Worm (Caenorhabditis elegans) whole organism, late embryonic: ENCODE measurements around the gene gsnl-1.
A peak's percentile ranks its signal among the peaks of the same experiment; 100 is the strongest.

Source experiments
- C08G9.2 ChIP-seq: sonication (generic microtip); optimal IDR thresholded peaks from 2 replicates; lab custom pipeline; 2016; ENCODE audit warnings: mild to moderate bottlenecking, missing genetic modification characterization, moderate library complexity, missing compliant biosample characterization
- C38D4.7 ChIP-seq: fragments of 200-800 bp; sonication (Bioruptor generic); optimal IDR thresholded peaks from 2 replicates; lab custom pipeline; 2018; ENCODE audit warnings: mild to moderate bottlenecking, missing genetic modification characterization, moderate library complexity, missing compliant biosample characterization
- K09A11.1 ChIP-seq: sonication (generic microtip); optimal IDR thresholded peaks from 2 replicates; lab custom pipeline; 2017; ENCODE audit warnings: antibody characterized with exemption, mild to moderate bottlenecking, missing genetic modification characterization, missing compliant biosample characterization; ENCODE audit not compliant: insufficient read depth
- ahr-1 ChIP-seq: sonication (generic microtip); optimal IDR thresholded peaks from 2 replicates; lab custom pipeline; 2016; ENCODE audit warnings: missing genetic modification characterization, missing compliant biosample characterization
- ceh-14 ChIP-seq: sonication (generic microtip); optimal IDR thresholded peaks from 2 replicates; lab custom pipeline; 2016; ENCODE audit warnings: missing genotype, missing genetic modification characterization, missing compliant biosample characterization
- ceh-2 ChIP-seq: sonication (generic microtip); optimal IDR thresholded peaks from 2 replicates; lab custom pipeline; 2016; ENCODE audit warnings: missing genotype, missing genetic modification characterization, missing compliant biosample characterization
- ceh-22 ChIP-seq: sonication (generic microtip); optimal IDR thresholded peaks from 2 replicates; lab custom pipeline; 2017; ENCODE audit warnings: missing biosample characterization, missing genetic modification characterization
- ceh-24 ChIP-seq: sonication (generic microtip); optimal IDR thresholded peaks from 2 replicates; lab custom pipeline; 2016; ENCODE audit warnings: mild to moderate bottlenecking, missing genetic modification characterization, missing compliant biosample characterization
- ceh-31 ChIP-seq: sonication (generic microtip); optimal IDR thresholded peaks from 2 replicates; lab custom pipeline; 2016; ENCODE audit warnings: missing genetic modification characterization, missing compliant biosample characterization
- ceh-34 ChIP-seq: sonication (generic microtip); optimal IDR thresholded peaks from 2 replicates; lab custom pipeline; 2016; ENCODE audit warnings: mild to moderate bottlenecking, missing genetic modification characterization, missing compliant biosample characterization
- ceh-45 ChIP-seq: fragments of 200-800 bp; sonication (Bioruptor generic); IDR thresholded peaks from 2 replicates; pipeline ENCODE4 v1.3.6; 2022; ENCODE audit warnings: missing genetic modification reagents, missing genetic modification characterization, missing compliant biosample characterization
- ceh-48 ChIP-seq: sonication (generic microtip); optimal IDR thresholded peaks from 2 replicates; lab custom pipeline; 2016; ENCODE audit warnings: missing genetic modification characterization, inconsistent platforms, missing compliant biosample characterization
- dmd-4 ChIP-seq: sonication (generic microtip); optimal IDR thresholded peaks from 2 replicates; lab custom pipeline; 2016; ENCODE audit warnings: borderline replicate concordance, missing genetic modification characterization, missing compliant biosample characterization
- dve-1 ChIP-seq: sonication (generic microtip); optimal IDR thresholded peaks from 2 replicates; lab custom pipeline; 2017; ENCODE audit warnings: antibody characterized with exemption, mild to moderate bottlenecking, missing genetic modification characterization, missing compliant biosample characterization
- elt-2 ChIP-seq: sonication (generic microtip); optimal IDR thresholded peaks from 2 replicates; lab custom pipeline; 2016; ENCODE audit warnings: missing genetic modification reagents, missing genetic modification characterization, missing compliant biosample characterization
- ets-4 ChIP-seq: sonication (generic microtip); optimal IDR thresholded peaks from 2 replicates; lab custom pipeline; 2016; ENCODE audit warnings: missing genetic modification characterization, missing compliant biosample characterization
- fax-1 ChIP-seq: sonication (generic microtip); optimal IDR thresholded peaks from 2 replicates; lab custom pipeline; 2016; ENCODE audit warnings: missing genotype, missing genetic modification characterization, missing compliant biosample characterization
- hlh-15 ChIP-seq: sonication (generic microtip); optimal IDR thresholded peaks from 2 replicates; lab custom pipeline; 2016; ENCODE audit warnings: missing genetic modification characterization, missing compliant biosample characterization
- hlh-8 ChIP-seq: sonication (generic microtip); optimal IDR thresholded peaks from 2 replicates; lab custom pipeline; 2016; ENCODE audit warnings: missing genotype, missing genetic modification characterization, missing compliant biosample characterization
- lim-6 ChIP-seq: sonication (generic microtip); optimal IDR thresholded peaks from 2 replicates; lab custom pipeline; 2016; ENCODE audit warnings: missing genetic modification characterization, missing compliant biosample characterization
- madf-2 ChIP-seq: sonication (generic microtip); optimal IDR thresholded peaks from 2 replicates; lab custom pipeline; 2017; ENCODE audit warnings: missing genetic modification characterization, missing compliant biosample characterization
- mec-3 ChIP-seq: sonication (generic microtip); optimal IDR thresholded peaks from 2 replicates; lab custom pipeline; 2016; ENCODE audit warnings: borderline replicate concordance, missing genetic modification characterization, missing compliant biosample characterization
- nfya-1 ChIP-seq: sonication (generic microtip); optimal IDR thresholded peaks from 2 replicates; lab custom pipeline; 2017; ENCODE audit warnings: missing genetic modification characterization, mild to moderate bottlenecking, missing compliant biosample characterization, antibody characterized with exemption, moderate library complexity
- nhr-11 ChIP-seq: fragments of 150-350 bp; optimal IDR thresholded peaks from 2 replicates; lab custom pipeline; 2014; ENCODE audit warnings: missing biosample characterization, missing genetic modification characterization
- odd-2 ChIP-seq: sonication (generic microtip); optimal IDR thresholded peaks from 2 replicates; lab custom pipeline; 2017; ENCODE audit warnings: antibody characterized with exemption, mild to moderate bottlenecking, missing genetic modification characterization, missing compliant biosample characterization
- pag-3 ChIP-seq: sonication (generic microtip); optimal IDR thresholded peaks from 2 replicates; lab custom pipeline; 2016; ENCODE audit warnings: missing compliant biosample characterization, missing genetic modification characterization, borderline replicate concordance
- pat-9 ChIP-seq: fragments of 200-800 bp; sonication (Bioruptor generic); optimal IDR thresholded peaks from 2 replicates; lab custom pipeline; 2018; ENCODE audit warnings: mild to moderate bottlenecking, missing genetic modification characterization, moderate library complexity, missing compliant biosample characterization
- pha-4 ChIP-seq: fragments of 150-350 bp; optimal IDR thresholded peaks from 2 replicates; lab custom pipeline; 2018; ENCODE audit warnings: missing biosample characterization, missing genetic modification reagents, missing genetic modification characterization
- pros-1 ChIP-seq: fragments of 150-350 bp; optimal IDR thresholded peaks from 2 replicates; lab custom pipeline; 2014; ENCODE audit warnings: missing biosample characterization, missing genetic modification reagents, missing genetic modification characterization
- sox-2 ChIP-seq: fragments of 200-800 bp; sonication (Bioruptor generic); IDR thresholded peaks from 2 replicates; pipeline ENCODE4 v1.3.6; 2022; ENCODE audit warnings: missing genetic modification reagents, missing genetic modification characterization, missing compliant biosample characterization
- ttx-3 ChIP-seq: sonication (generic microtip); optimal IDR thresholded peaks from 2 replicates; lab custom pipeline; 2016; ENCODE audit warnings: missing genetic modification reagents, missing genetic modification characterization, missing compliant biosample characterization
- unc-3 ChIP-seq, 2 experiments: fragments of 200-800 bp in 1 of 2; sonication (Bioruptor generic) in 1 of 2; sonication (generic microtip) in 1 of 2; conservative IDR thresholded peaks in 1 of 2; optimal IDR thresholded peaks in 1 of 2; 2 replicates each; pipeline versions ENCODE4 v1.3.6 to Lab custom; 2016 to 2022; ENCODE audit warnings: missing compliant biosample characterization in 2 of 2, missing genetic modification characterization in 2 of 2, missing genetic modification reagents in 1 of 2
- unc-55 ChIP-seq: sonication (generic microtip); optimal IDR thresholded peaks from 2 replicates; lab custom pipeline; 2017; ENCODE audit warnings: missing biosample characterization, missing genetic modification reagents, missing genetic modification characterization

Gene gsnl-1

DNA sequence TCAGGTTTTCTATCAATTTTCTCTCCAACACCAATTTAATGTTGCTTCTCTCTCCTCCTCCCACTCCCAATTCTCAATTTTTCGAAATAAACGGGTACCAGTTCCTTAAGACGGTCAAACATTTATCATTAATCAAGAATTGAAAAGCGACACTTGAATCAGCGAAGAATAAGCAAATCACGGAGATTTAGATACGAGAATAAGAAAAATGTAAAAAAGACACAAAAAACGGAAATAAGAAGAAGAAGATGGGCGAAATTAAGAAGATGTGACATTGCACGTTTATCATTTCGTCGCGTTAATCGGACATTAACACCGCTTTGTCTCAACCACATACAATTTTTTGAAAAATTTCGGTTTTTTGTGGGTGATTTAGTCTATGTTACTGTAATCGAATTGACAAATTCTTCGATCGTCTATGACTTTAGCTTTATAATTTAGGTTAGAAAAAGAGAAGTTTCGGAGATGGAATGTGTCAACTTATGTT lies 7.7 kb downstream of the gsnl-1 start, which contains the start of gene haao-1:
Gene haao-1, plus strand, starts transcription at position 437 of the 487 bp plus-strand sequence.
- TF ChIP-seq ceh-31 (tag; lab: Kevin White, UChicago) (no peak), dmd-4 (no peak), dve-1 (tag; lab: Kevin White, UChicago) (no peak), ceh-24 (tag; lab: Kevin White, UChicago) (no peak), sox-2 (no peak), pha-4 (tag; lab: Kevin White, UChicago) (no peak), ceh-48 (tag; lab: Kevin White, UChicago) (no peak), K09A11.1 (tag; lab: Kevin White, UChicago) (no peak), fax-1 (no peak), C38D4.7 (GFP tag; lab: Kevin White, UChicago) (no peak), C08G9.2 (tag; lab: Kevin White, UChicago) (no peak), hlh-8 (tag; lab: Kevin White, UChicago) (no peak)
- TF ChIP-seq, all 69 proteins: peak for 0

DNA sequence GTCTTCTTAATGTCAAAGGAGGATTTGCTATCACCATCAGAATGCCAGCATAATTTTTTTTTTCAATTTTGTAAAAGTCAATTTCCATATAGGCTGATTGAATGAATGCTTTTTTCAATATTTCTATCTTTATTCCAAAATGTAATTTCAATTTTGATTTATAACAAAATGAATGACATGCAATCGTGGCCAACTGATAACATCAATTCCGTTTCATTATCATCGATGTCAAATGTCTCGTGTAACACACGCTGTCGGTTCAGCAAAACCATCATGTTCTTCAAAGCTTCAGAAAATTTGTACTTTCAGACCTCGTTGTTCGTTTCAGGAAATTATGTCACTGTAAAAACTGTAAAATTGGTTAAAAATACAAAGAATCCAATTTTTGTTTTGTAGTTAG lies 10.1 kb downstream of the gsnl-1 start:
- TF ChIP-seq C08G9.2 (tag; lab: Kevin White, UChicago) (no peak), odd-2 (tag; lab: Kevin White, UChicago) (no peak), elt-2 (tag; lab: Kevin White, UChicago) (peak; percentile 1), unc-3 (GFP tag; conservative IDR thresholded peaks at IDR 0.05; lab: Robert Waterston, UW) (no peak), unc-3 (tag; optimal IDR thresholded peaks at IDR 0.05; lab: Kevin White, UChicago) (no peak), pha-4 (tag; lab: Kevin White, UChicago) (no peak)

DNA sequence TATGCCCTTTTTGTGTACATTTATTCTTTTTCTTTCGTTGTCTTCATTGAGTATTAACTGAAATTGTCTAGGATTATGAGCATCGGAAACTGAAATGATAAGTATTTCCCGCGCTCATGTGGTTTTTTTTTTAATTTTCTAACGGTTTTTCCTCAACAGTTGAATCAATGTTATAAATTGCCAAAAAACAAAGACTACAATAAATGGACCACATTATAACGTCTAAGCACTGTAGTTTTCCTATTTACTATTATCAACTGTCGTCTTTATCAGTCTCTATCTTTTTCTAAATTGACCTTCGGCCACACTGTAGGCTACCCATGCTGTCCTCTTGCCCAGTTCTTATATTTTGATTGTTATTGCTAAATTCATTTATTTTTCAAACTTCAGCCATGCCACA lies 10.9 kb downstream of the gsnl-1 start, which contains the start of gene acs-14:
Gene acs-14, plus strand, starts transcription at position 391 of the 400 bp plus-strand sequence.
- TF ChIP-seq elt-2 (tag; lab: Kevin White, UChicago): peak; percentile 40
- TF ChIP-seq dve-1 (tag; lab: Kevin White, UChicago): no peak

DNA sequence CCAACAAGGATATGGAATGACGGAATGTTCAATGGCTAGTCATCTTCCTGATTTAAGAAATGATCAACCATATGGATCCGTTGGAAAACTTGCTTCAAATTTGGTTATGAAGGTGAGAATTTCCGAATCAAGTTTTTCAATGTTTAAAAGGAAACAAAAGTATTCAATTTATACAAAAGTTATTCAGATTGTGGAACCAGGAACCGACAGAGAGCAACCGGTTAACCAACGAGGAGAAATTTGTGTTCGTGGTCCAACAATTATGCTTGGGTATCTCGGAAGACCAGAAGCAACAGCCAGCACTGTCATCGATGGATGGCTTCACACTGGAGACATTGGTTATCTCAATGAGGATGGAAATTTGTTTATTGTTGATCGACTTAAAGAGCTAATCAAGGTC lies 12.8 kb downstream of the gsnl-1 start:
- TF ChIP-seq madf-2 (tag; lab: Kevin White, UChicago) (no peak), ttx-3 (tag; lab: Kevin White, UChicago) (no peak), ahr-1 (no peak), hlh-8 (tag; lab: Kevin White, UChicago) (no peak), unc-55 (GFP tag; lab: Kevin White, UChicago) (no peak), lim-6 (no peak), ceh-45 (GFP tag; lab: Robert Waterston, UW) (no peak), ceh-22 (tag; lab: Kevin White, UChicago) (no peak), odd-2 (tag; lab: Kevin White, UChicago) (no peak), nfya-1 (tag; lab: Kevin White, UChicago) (no peak), ceh-14 (no peak), ceh-34 (tag; lab: Kevin White, UChicago) (no peak), ceh-48 (tag; lab: Kevin White, UChicago) (no peak), elt-2 (tag; lab: Kevin White, UChicago) (no peak)
- TF ChIP-seq, all 69 proteins: peak for 0

- no peak for TF ChIP-seq madf-2 (tag; lab: Kevin White, UChicago)
- TF ChIP-seq mec-3 (tag; lab: Kevin White, UChicago): no peak
- no peak for TF ChIP-seq hlh-15 (tag; lab: Kevin White, UChicago)
- TF ChIP-seq pat-9 (tag; lab: Kevin White, UChicago): no peak
- no peak for TF ChIP-seq pag-3
- no peak for TF ChIP-seq ceh-22 (tag; lab: Kevin White, UChicago)
- TF ChIP-seq nhr-11 (tag; lab: Kevin White, UChicago): no peak
- no peak for TF ChIP-seq ceh-2 (tag; lab: Kevin White, UChicago)
- TF ChIP-seq odd-2 (tag; lab: Kevin White, UChicago): no peak
- no peak for TF ChIP-seq ets-4 (tag; lab: Kevin White, UChicago)
- no peak for TF ChIP-seq pros-1 (tag; lab: Kevin White, UChicago)
- TF ChIP-seq ceh-14: no peak
Measured at ce11 chrV:9513590-9513989, 16.7 kb downstream of the gsnl-1 start, which contains the start of gene eif-2Bdelta. TSS of gene eif-2Bdelta (plus strand) at chrV:9513824.
